Fruit fly (Drosophila melanogaster) whole organism, pupa: Measurements from ENCODE around the gene Tmf.

Experiments used
- CG10348 ChIP-seq: fragments of 200-800 bp; sonication (Bioruptor generic); IDR thresholded peaks from 2 replicates; pipeline ENCODE4 v1.3.6; 2022; ENCODE audit warnings: missing biosample characterization, missing genetic modification characterization
- CG12605 ChIP-seq: fragments of 200-800 bp; sonication (Bioruptor generic); IDR thresholded peaks from 2 replicates; pipeline ENCODE4 v1.3.6; 2022; ENCODE audit warnings: missing biosample characterization, missing genetic modification characterization
- CG13204 ChIP-seq: fragments of 200-800 bp; sonication (Bioruptor generic); optimal IDR thresholded peaks from 2 replicates; lab custom pipeline; 2018; ENCODE audit warnings: missing biosample characterization, mild to moderate bottlenecking, missing genetic modification characterization, moderate library complexity
- CG14655 ChIP-seq: fragments of 200-800 bp; sonication (Bioruptor generic); optimal IDR thresholded peaks from 3 replicates; lab custom pipeline; 2017; ENCODE audit warnings: mild to moderate bottlenecking, missing biosample characterization, missing genetic modification reagents, missing genetic modification characterization
- CG15710 ChIP-seq: fragments of 200-800 bp; sonication (Bioruptor generic); optimal IDR thresholded peaks from 2 replicates; lab custom pipeline; 2018; ENCODE audit warnings: missing biosample characterization, mild to moderate bottlenecking, missing genetic modification characterization, moderate library complexity
- CG17806 ChIP-seq: fragments of 200-800 bp; sonication (Bioruptor generic); optimal IDR thresholded peaks from 2 replicates; lab custom pipeline; 2018; ENCODE audit warnings: missing biosample characterization, mild to moderate bottlenecking, missing genetic modification characterization, moderate library complexity
- CG32121 ChIP-seq: fragments of 200-800 bp; sonication (Bioruptor generic); IDR thresholded peaks from 2 replicates; pipeline ENCODE4 v1.3.6; 2022; ENCODE audit warnings: missing biosample characterization, missing genetic modification characterization
- CG34367 ChIP-seq: fragments of 200-800 bp; sonication (Bioruptor generic); optimal IDR thresholded peaks from 2 replicates; lab custom pipeline; 2018; ENCODE audit warnings: missing biosample characterization, mild to moderate bottlenecking, missing genetic modification characterization
- CG4496 ChIP-seq: fragments of 200-800 bp; sonication (Bioruptor generic); IDR thresholded peaks from 3 replicates; pipeline ENCODE4 v1.3.6; 2022; ENCODE audit warnings: missing biosample characterization, missing genetic modification characterization
- CG8159 ChIP-seq: fragments of 200-800 bp; sonication (Bioruptor generic); optimal IDR thresholded peaks from 3 replicates; lab custom pipeline; 2018; ENCODE audit warnings: missing biosample characterization, mild to moderate bottlenecking, missing genetic modification characterization, moderate library complexity
- CG8301 ChIP-seq: fragments of 200-800 bp; sonication (Bioruptor generic); optimal IDR thresholded peaks from 2 replicates; lab custom pipeline; 2018; ENCODE audit warnings: missing biosample characterization, mild to moderate bottlenecking, missing genetic modification characterization
- CG9948 ChIP-seq: fragments of 200-800 bp; sonication (Bioruptor generic); optimal IDR thresholded peaks from 2 replicates; lab custom pipeline; 2018; ENCODE audit warnings: missing biosample characterization, mild to moderate bottlenecking, missing genetic modification characterization, moderate library complexity
- D1 ChIP-seq: fragments of 200-800 bp; sonication (Bioruptor generic); optimal IDR thresholded peaks from 2 replicates; lab custom pipeline; 2018; ENCODE audit warnings: missing biosample characterization, mild to moderate bottlenecking, missing genetic modification characterization, moderate library complexity
- EcR ChIP-seq: fragments of 200-800 bp; sonication (Bioruptor generic); optimal IDR thresholded peaks from 3 replicates; lab custom pipeline; 2019; ENCODE audit warnings: missing biosample characterization, missing genetic modification characterization, mild to moderate bottlenecking, moderate library complexity, missing genetic modification reagents
- Ets98B ChIP-seq: fragments of 200-800 bp; sonication (Bioruptor generic); IDR thresholded peaks from 2 replicates; pipeline ENCODE4 v1.3.6; 2022; ENCODE audit warnings: missing biosample characterization, missing genetic modification characterization
- Pif1A ChIP-seq: fragments of 200-800 bp; sonication (Bioruptor generic); optimal IDR thresholded peaks from 3 replicates; lab custom pipeline; 2016; ENCODE audit warnings: missing biosample characterization, missing genetic modification characterization
- Pif1B ChIP-seq: fragments of 200-800 bp; sonication (Bioruptor generic); optimal IDR thresholded peaks from 3 replicates; lab custom pipeline; 2016; ENCODE audit warnings: missing biosample characterization, missing genetic modification characterization
- Snoo ChIP-seq: fragments of 200-800 bp; sonication (Bioruptor generic); optimal IDR thresholded peaks from 3 replicates; lab custom pipeline; 2017; ENCODE audit warnings: missing biosample characterization, mild to moderate bottlenecking, missing genetic modification characterization, inconsistent platforms
- fd96Ca ChIP-seq: fragments of 200-800 bp; sonication (Bioruptor generic); IDR thresholded peaks from 3 replicates; pipeline ENCODE4 v1.3.6; 2022; ENCODE audit warnings: missing biosample characterization, missing genetic modification characterization
- gl ChIP-seq: fragments of 200-800 bp; sonication (Bioruptor generic); optimal IDR thresholded peaks from 2 replicates; lab custom pipeline; 2018; ENCODE audit warnings: missing biosample characterization, mild to moderate bottlenecking, missing genetic modification characterization
- rn ChIP-seq: fragments of 200-800 bp; sonication (Bioruptor generic); IDR thresholded peaks from 2 replicates; pipeline ENCODE4 v1.3.6; 2022; ENCODE audit warnings: missing biosample characterization, missing genetic modification characterization

The Tmf gene

DNA sequence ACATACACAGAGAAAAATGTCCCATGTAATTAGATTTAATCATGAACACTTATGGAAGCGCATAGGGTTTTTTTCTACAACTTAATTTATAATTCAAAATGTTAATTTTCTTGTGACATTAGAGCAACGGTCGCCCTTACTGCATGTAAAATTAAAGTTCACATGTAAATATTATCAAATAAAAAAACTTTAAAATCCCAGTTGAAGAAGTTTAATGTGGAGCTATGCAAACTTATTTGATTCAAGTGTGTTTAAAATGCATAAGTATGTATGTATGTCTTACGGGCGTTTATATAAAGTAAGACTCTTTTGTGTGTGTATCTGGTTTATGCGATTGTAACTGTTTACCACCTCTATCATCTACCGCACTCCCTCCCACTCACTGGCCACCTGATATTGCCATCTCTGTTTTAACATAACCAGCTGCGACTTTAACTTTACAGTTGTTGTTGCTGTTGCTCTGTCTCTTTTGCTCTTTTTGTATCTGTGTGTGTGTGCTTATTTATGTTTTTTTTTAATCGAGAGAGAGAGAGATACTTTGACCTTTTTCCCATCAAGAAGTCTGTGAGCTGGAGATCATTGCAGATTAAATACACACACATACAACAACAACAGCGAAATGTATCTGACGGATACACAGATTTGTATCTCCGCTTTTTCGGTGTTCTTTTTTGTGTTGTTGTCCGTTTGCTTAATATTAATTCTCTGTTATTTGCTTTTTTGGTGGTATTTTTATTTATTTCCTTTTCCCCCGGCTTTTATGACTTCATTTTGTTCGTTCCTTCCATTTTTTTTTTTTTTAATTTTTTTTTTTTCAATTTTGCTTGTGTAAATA lies 11.4 kb downstream of the Tmf start:
- TF ChIP-seq Pif1A (peak; percentile 91), D1 (tag; lab: Kevin White, UChicago) (peak; percentile 69), CG34367 (tag; lab: Kevin White, UChicago) (peak; percentile 68), CG13204 (GFP tag; lab: Kevin White, UChicago) (peak; percentile 30), Snoo (peak; percentile 88), CG17806 (tag; lab: Kevin White, UChicago) (peak; percentile 73), CG14655 (GFP tag; lab: Kevin White, UChicago) (peak; percentile 86), CG8301 (tag; lab: Kevin White, UChicago) (peak; percentile 78), CG15710 (tag; lab: Kevin White, UChicago) (peak; percentile 87), fd96Ca (GFP tag; lab: Robert Waterston, UW) (no peak), CG9948 (tag; lab: Kevin White, UChicago) (peak; percentile 87), rn (0 out of 2 replicates have a peak, but pooled peaks have one; percentile 17), CG10348 (GFP tag; lab: Robert Waterston, UW) (no peak), Ets98B (peak; percentile 44; the same call in 1 of the 2 replicates), gl (tag; lab: Kevin White, UChicago) (peak; percentile 49), CG12605 (GFP tag; lab: Robert Waterston, UW) (no peak), CG4496 (no peak; the same call in 1 of the 3 replicates), CG8159 (tag; lab: Kevin White, UChicago) (peak; percentile 83), CG32121 (GFP tag; lab: Robert Waterston, UW) (peak; percentile 79), EcR (GFP tag; lab: Kevin White, UChicago) (peak; percentile 54), Pif1B (peak; percentile 90)

DNA sequence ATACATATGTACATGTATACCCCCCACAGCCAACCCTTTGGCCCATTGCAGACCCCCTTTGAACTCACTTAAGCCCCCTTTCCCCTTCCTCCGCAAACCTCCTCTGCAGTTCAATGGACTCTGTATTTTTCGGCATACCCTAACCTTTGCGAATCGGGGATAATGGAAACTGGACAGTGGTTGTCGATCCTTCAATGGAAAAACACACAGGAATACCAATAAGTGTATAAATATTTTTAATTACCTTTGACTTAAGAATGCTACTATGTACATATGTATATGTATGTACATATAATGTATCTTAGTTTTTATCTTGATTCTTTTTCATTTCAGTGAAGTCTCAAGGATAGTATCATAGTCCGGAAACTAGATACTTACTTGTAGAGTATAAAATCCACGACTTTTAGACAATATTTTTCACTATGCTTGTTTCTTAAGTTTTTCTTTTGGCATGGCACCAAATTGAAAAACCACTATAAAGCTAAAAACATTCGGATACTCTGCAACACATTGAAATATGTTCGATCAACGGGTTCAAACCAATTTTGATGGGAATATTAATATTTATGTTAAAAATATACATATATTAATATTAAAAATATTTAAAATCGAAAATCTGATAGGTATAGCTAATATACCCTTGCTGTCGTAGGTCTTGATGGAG lies 12.3 kb downstream of the Tmf start:
- TF ChIP-seq CG8301 (tag; lab: Kevin White, UChicago) (peak; percentile 48), CG17806 (tag; lab: Kevin White, UChicago) (peak; percentile 23), CG32121 (GFP tag; lab: Robert Waterston, UW) (peak; percentile 65; the same call in 1 of the 2 replicates), CG9948 (tag; lab: Kevin White, UChicago) (peak; percentile 45), CG8159 (tag; lab: Kevin White, UChicago) (peak; percentile 62), gl (tag; lab: Kevin White, UChicago) (no peak), CG12605 (GFP tag; lab: Robert Waterston, UW) (no peak), EcR (GFP tag; lab: Kevin White, UChicago) (peak; percentile 64), Snoo (peak; percentile 51), Pif1B (peak; percentile 42), Ets98B (peak; percentile 78), fd96Ca (GFP tag; lab: Robert Waterston, UW) (no peak), rn (peak; percentile 42; the same call in 1 of the 2 replicates), D1 (tag; lab: Kevin White, UChicago) (peak; percentile 19), CG34367 (tag; lab: Kevin White, UChicago) (peak; percentile 15), CG4496 (peak; percentile 75; the same call in 2 of the 3 replicates), CG14655 (GFP tag; lab: Kevin White, UChicago) (peak; percentile 56), CG15710 (tag; lab: Kevin White, UChicago) (peak; percentile 23), CG13204 (GFP tag; lab: Kevin White, UChicago) (no peak), CG10348 (GFP tag; lab: Robert Waterston, UW) (no peak), Pif1A (no peak)

DNA sequence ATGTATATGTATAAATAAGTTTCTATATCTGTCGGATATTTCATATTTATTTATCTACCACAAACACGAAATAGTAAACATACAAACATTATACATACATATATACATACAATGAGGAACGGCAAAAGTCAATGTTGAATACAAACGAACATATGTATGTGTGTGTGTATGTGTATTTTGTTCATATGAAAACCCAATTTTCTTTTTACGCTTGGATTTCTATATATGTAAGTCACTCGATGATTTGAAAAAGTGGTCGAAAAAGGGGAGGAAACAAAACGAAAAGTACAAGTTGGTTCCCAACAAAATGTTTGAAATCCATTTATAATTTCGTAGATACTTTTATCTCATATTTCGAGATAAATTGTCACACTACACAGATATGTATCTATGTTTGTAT lies 13.1 kb downstream of the Tmf start:
- TF ChIP-seq CG10348 (GFP tag; lab: Robert Waterston, UW) (no peak), CG15710 (tag; lab: Kevin White, UChicago) (no peak), Pif1B (no peak), CG9948 (tag; lab: Kevin White, UChicago) (no peak)

DNA sequence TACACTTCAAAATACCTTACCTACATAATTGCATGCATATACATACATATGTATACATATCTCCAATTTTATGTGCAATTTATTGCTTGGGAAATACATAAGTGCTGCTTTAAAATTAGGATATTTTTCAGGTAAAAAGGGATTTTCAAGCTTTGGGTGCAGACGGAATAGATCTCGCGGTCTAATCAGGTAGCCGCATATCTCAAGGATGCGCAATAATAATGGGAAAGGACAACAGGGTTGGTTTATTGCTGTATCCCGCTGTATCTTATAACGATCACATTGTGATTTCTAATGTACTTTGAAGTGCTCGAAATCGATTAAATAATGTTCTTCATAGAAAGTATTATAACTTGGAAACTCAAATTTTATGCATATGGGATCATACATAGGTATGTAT lies 13.6 kb downstream of the Tmf start:
- TF ChIP-seq Pif1B: no peak
- no peak for TF ChIP-seq rn
- TF ChIP-seq CG4496: no peak
- no peak for TF ChIP-seq CG9948 (tag; lab: Kevin White, UChicago)
- no peak for TF ChIP-seq CG8301 (tag; lab: Kevin White, UChicago)
- TF ChIP-seq CG17806 (tag; lab: Kevin White, UChicago): no peak
- TF ChIP-seq D1 (tag; lab: Kevin White, UChicago): no peak
- no peak for TF ChIP-seq CG10348 (GFP tag; lab: Robert Waterston, UW)
- TF ChIP-seq CG13204 (GFP tag; lab: Kevin White, UChicago): no peak
- TF ChIP-seq CG12605 (GFP tag; lab: Robert Waterston, UW): no peak
- TF ChIP-seq CG32121 (GFP tag; lab: Robert Waterston, UW): no peak
- no peak for TF ChIP-seq Ets98B
- no peak for TF ChIP-seq gl (tag; lab: Kevin White, UChicago)
- TF ChIP-seq CG34367 (tag; lab: Kevin White, UChicago): no peak
- no peak for TF ChIP-seq fd96Ca (GFP tag; lab: Robert Waterston, UW)
- no peak for TF ChIP-seq Pif1A
- TF ChIP-seq CG14655 (GFP tag; lab: Kevin White, UChicago): no peak
- no peak for TF ChIP-seq CG15710 (tag; lab: Kevin White, UChicago)
- no peak for TF ChIP-seq Snoo

DNA sequence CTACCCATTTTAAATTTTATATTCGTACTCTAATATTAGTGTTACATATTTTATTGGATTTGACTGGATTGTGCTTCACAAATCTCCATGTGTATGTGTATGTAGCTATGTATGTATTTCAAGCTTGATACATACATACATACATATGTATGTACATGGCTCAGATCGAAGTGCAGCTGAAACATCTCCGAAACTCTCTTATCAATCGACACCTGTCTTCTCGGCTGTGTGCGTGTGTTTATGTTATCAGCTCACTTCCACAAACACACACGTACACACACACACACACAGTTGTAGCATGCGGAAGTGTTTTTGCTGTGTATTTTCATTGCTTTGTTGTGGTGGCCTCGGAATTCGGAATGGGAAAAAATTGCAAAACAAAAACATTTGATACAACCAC lies 15.1 kb downstream of the Tmf start:
- TF ChIP-seq CG9948 (tag; lab: Kevin White, UChicago) (no peak), CG4496 (no peak), CG32121 (GFP tag; lab: Robert Waterston, UW) (no peak), CG10348 (GFP tag; lab: Robert Waterston, UW) (no peak), EcR (GFP tag; lab: Kevin White, UChicago) (no peak), fd96Ca (GFP tag; lab: Robert Waterston, UW) (no peak), Pif1B (no peak), CG34367 (tag; lab: Kevin White, UChicago) (no peak), Snoo (no peak), rn (no peak), CG14655 (GFP tag; lab: Kevin White, UChicago) (no peak), Pif1A (no peak)
